Fruit fly (Drosophila melanogaster): ENCODE data around the gene mRpL45.

Gene mRpL45

dm6 chr3R:22627936-22628513, 9.7 kb downstream of the mRpL45 start (continued):
- TF ChIP-seq CG15073 (GFP tag; optimal IDR thresholded peaks at IDR 0.05) (no peak), Ada2b (GFP tag; IDR thresholded peaks at IDR 0.05) (peak; percentile 50), Atf-2 (GFP tag; optimal IDR thresholded peaks at IDR 0.05) (no peak), tin (GFP tag; optimal IDR thresholded peaks at IDR 0.05) (no peak), CG3838 (GFP tag; optimal IDR thresholded peaks at IDR 0.05) (no peak), gsb (GFP tag; IDR thresholded peaks at IDR 0.05) (no peak), CG1832 (GFP tag; optimal IDR thresholded peaks at IDR 0.05) (no peak), CG13624 (GFP tag; optimal IDR thresholded peaks at IDR 0.05) (peak; percentile 12), CG18764 (GFP tag; optimal IDR thresholded peaks at IDR 0.05) (no peak), Scr (GFP tag; IDR thresholded peaks at IDR 0.05; ENCODE audit: partially characterized antibody) (no peak), maf-S (GFP tag; optimal IDR thresholded peaks at IDR 0.05) (no peak), gro (GFP tag; optimal IDR thresholded peaks at IDR 0.05) (no peak), Chrac-16 (GFP tag; optimal IDR thresholded peaks at IDR 0.05) (peak; percentile 14), Lim3 (GFP tag; IDR thresholded peaks at IDR 0.05) (no peak), Bgb (GFP tag; IDR thresholded peaks at IDR 0.05; ENCODE audit: partially characterized antibody) (no peak), CG9437 (GFP tag; optimal IDR thresholded peaks at IDR 0.05) (peak; percentile 20), Hr3 (GFP tag; optimal IDR thresholded peaks at IDR 0.05) (peak; percentile 37), vfl (GFP tag; optimal IDR thresholded peaks at IDR 0.05) (no peak), croc (GFP tag; conservative IDR thresholded peaks at IDR 0.05) (no peak), CG2120 (GFP tag; optimal IDR thresholded peaks at IDR 0.05) (peak; percentile 75), CG2712 (tag; optimal IDR thresholded peaks at IDR 0.05) (no peak), pnt (GFP tag; optimal IDR thresholded peaks at IDR 0.05) (no peak), CG3163 (GFP tag; optimal IDR thresholded peaks at IDR 0.05) (no peak), Sry-δ (GFP tag; optimal IDR thresholded peaks at IDR 0.05) (no peak), Atf6 (GFP tag; IDR thresholded peaks at IDR 0.05) (peak; percentile 31; the same call in 1 of the 2 replicates), CG17359 (tag; optimal IDR thresholded peaks at IDR 0.05) (no peak), lilli (GFP tag; optimal IDR thresholded peaks at IDR 0.05) (peak; percentile 57), CG14965 (GFP tag; optimal IDR thresholded peaks at IDR 0.05; ENCODE audit: borderline replicate concordance) (no peak), gsb-n (tag; optimal IDR thresholded peaks at IDR 0.05) (no peak), CG9817 (tag; optimal IDR thresholded peaks at IDR 0.05) (peak; percentile 47), ab (GFP tag; optimal IDR thresholded peaks at IDR 0.05) (no peak), chif (GFP tag; optimal IDR thresholded peaks at IDR 0.05) (peak in 1 of 2 experiments; percentile 43), dysf (GFP tag; IDR thresholded peaks at IDR 0.05) (0 out of 3 replicates have a peak, but pooled peaks have one; percentile 35), H15 (GFP tag; IDR thresholded peaks at IDR 0.05) (0 out of 3 replicates have a peak, but pooled peaks have one; percentile 19), cad (GFP tag; optimal IDR thresholded peaks at IDR 0.05) (no peak), CG32772 (GFP tag; IDR thresholded peaks at IDR 0.05) (no peak), Sox102F (GFP tag; optimal IDR thresholded peaks at IDR 0.05) (peak; percentile 72), CG15514 (GFP tag; optimal IDR thresholded peaks at IDR 0.05) (no peak), sob (GFP tag; IDR thresholded peaks at IDR 0.05) (no peak), CG7786 (GFP tag; optimal IDR thresholded peaks at IDR 0.05) (no peak), CG6654 (GFP tag; optimal IDR thresholded peaks at IDR 0.05) (no peak), unpg (GFP tag; optimal IDR thresholded peaks at IDR 0.05) (peak; percentile 49), hth (optimal IDR thresholded peaks at IDR 0.05) (no peak), CG2199 (GFP tag; IDR thresholded peaks at IDR 0.05) (no peak), CG16815 (GFP tag; optimal IDR thresholded peaks at IDR 0.05) (no peak), shn (GFP tag; optimal IDR thresholded peaks at IDR 0.05) (no peak), Fer1 (GFP tag; optimal IDR thresholded peaks at IDR 0.05) (no peak), CG10654 (GFP tag; optimal IDR thresholded peaks at IDR 0.05) (no peak), Hand (GFP tag; optimal IDR thresholded peaks at IDR 0.05) (no peak), ATbp (GFP tag; optimal IDR thresholded peaks at IDR 0.05) (no peak), E2f1 (GFP tag; IDR thresholded peaks at IDR 0.05) (no peak), da (GFP tag; optimal IDR thresholded peaks at IDR 0.05) (no peak)
